Fruit fly (Drosophila melanogaster) whole organism, embryonic: ENCODE results near the gene Tep4.
A peak's percentile ranks its signal among the peaks of the same experiment; 100 is the strongest.

Experiments used
- Aef1 ChIP-seq: fragments of 200-800 bp; sonication (Bioruptor generic); IDR thresholded peaks from 3 replicates; pipeline ENCODE4 v1.3.6; 2022; ENCODE audit warnings: missing biosample characterization, missing genetic modification characterization
- CG10267 ChIP-seq: fragments of 200-800 bp; sonication (Bioruptor generic); optimal IDR thresholded peaks from 2 replicates; lab custom pipeline; 2018; ENCODE audit warnings: missing biosample characterization, mild to moderate bottlenecking, missing genetic modification characterization, moderate library complexity
- CG11093 ChIP-seq: fragments of 200-800 bp; sonication (Bioruptor generic); IDR thresholded peaks from 3 replicates; pipeline ENCODE4 v1.3.6; 2022; ENCODE audit warnings: missing biosample characterization, missing genetic modification characterization
- CG12155 ChIP-seq: fragments of 200-800 bp; sonication (Bioruptor generic); optimal IDR thresholded peaks from 3 replicates; lab custom pipeline; 2016; ENCODE audit warnings: missing biosample characterization, missing genetic modification characterization
- CG1233 ChIP-seq: fragments of 200-800 bp; sonication (Bioruptor generic); optimal IDR thresholded peaks from 4 replicates; lab custom pipeline; 2018; ENCODE audit warnings: missing biosample characterization, mild to moderate bottlenecking, missing genetic modification characterization
- CG14441 ChIP-seq: fragments of 200-800 bp; sonication (Bioruptor generic); IDR thresholded peaks from 2 replicates; pipeline ENCODE4 v1.3.6; 2022; ENCODE audit warnings: missing biosample characterization, missing genetic modification characterization
- CG14710 ChIP-seq: fragments of 200-800 bp; sonication (Bioruptor generic); optimal IDR thresholded peaks from 3 replicates; lab custom pipeline; 2019; ENCODE audit warnings: missing biosample characterization, mild to moderate bottlenecking, missing genetic modification characterization, moderate library complexity
- CG15696 ChIP-seq: fragments of 200-800 bp; sonication (Bioruptor generic); optimal IDR thresholded peaks from 2 replicates; lab custom pipeline; 2019; ENCODE audit warnings: missing biosample characterization, mild to moderate bottlenecking, missing genetic modification characterization, moderate library complexity
- CG17612 ChIP-seq: fragments of 200-800 bp; sonication (Bioruptor generic); IDR thresholded peaks from 2 replicates; pipeline ENCODE4 v1.3.6; 2022; ENCODE audit warnings: missing biosample characterization, missing genetic modification characterization
- CG1792 ChIP-seq: fragments of 200-800 bp; sonication (Bioruptor generic); optimal IDR thresholded peaks from 2 replicates; lab custom pipeline; 2016; ENCODE audit warnings: missing biosample characterization, missing genetic modification characterization
- CG3065 ChIP-seq: fragments of 200-800 bp; sonication (Bioruptor generic); optimal IDR thresholded peaks from 2 replicates; lab custom pipeline; 2016; ENCODE audit warnings: missing biosample characterization, missing genetic modification characterization
- CG31388 ChIP-seq: fragments of 200-800 bp; sonication (Bioruptor generic); optimal IDR thresholded peaks from 2 replicates; lab custom pipeline; 2016; ENCODE audit warnings: missing biosample characterization, missing genetic modification characterization
- CG34376 ChIP-seq: fragments of 200-800 bp; sonication (Bioruptor generic); optimal IDR thresholded peaks from 2 replicates; lab custom pipeline; 2018; ENCODE audit warnings: missing biosample characterization, mild to moderate bottlenecking, missing genetic modification characterization
- CG4424 ChIP-seq: fragments of 200-800 bp; sonication (Bioruptor generic); optimal IDR thresholded peaks from 3 replicates; lab custom pipeline; 2016; ENCODE audit warnings: missing biosample characterization, missing genetic modification characterization
- CG4617 ChIP-seq: fragments of 200-800 bp; sonication (Bioruptor generic); optimal IDR thresholded peaks from 3 replicates; lab custom pipeline; 2016; ENCODE audit warnings: missing biosample characterization, missing genetic modification characterization, borderline replicate concordance
- CG4707 ChIP-seq: fragments of 200-800 bp; sonication (Bioruptor generic); optimal IDR thresholded peaks from 2 replicates; lab custom pipeline; 2018; ENCODE audit warnings: missing biosample characterization, mild to moderate bottlenecking, missing genetic modification characterization, moderate library complexity
- CG6813 ChIP-seq: fragments of 200-800 bp; sonication (Bioruptor generic); optimal IDR thresholded peaks from 2 replicates; lab custom pipeline; 2017; ENCODE audit warnings: missing biosample characterization, missing genetic modification characterization, mild to moderate bottlenecking, moderate library complexity, missing genetic modification reagents
- CG8281 ChIP-seq: fragments of 200-800 bp; sonication (Bioruptor generic); optimal IDR thresholded peaks from 2 replicates; lab custom pipeline; 2018; ENCODE audit warnings: missing biosample characterization, mild to moderate bottlenecking, missing genetic modification characterization, moderate library complexity
- CG9609 ChIP-seq: fragments of 200-800 bp; sonication (Bioruptor generic); optimal IDR thresholded peaks from 3 replicates; lab custom pipeline; 2016; ENCODE audit warnings: missing biosample characterization, missing genetic modification characterization
- Dek ChIP-seq: fragments of 200-800 bp; sonication (Bioruptor generic); optimal IDR thresholded peaks from 3 replicates; lab custom pipeline; 2019; ENCODE audit warnings: missing biosample characterization, mild to moderate bottlenecking, missing genetic modification characterization, moderate library complexity
- Drgx ChIP-seq: fragments of 200-800 bp; sonication (Bioruptor generic); IDR thresholded peaks from 2 replicates; pipeline ENCODE4 v1.3.6; 2022; ENCODE audit warnings: missing biosample characterization, missing genetic modification characterization
- E2f2 ChIP-seq: fragments of 200-800 bp; sonication (Bioruptor generic); IDR thresholded peaks from 2 replicates; pipeline ENCODE4 v1.3.6; 2022; ENCODE audit warnings: missing biosample characterization, missing genetic modification characterization
- Fer1 ChIP-seq: fragments of 200-800 bp; sonication (Bioruptor generic); optimal IDR thresholded peaks from 2 replicates; lab custom pipeline; 2017; ENCODE audit warnings: missing biosample characterization, mild to moderate bottlenecking, missing genetic modification characterization
- Fer3 ChIP-seq: fragments of 200-800 bp; sonication (Bioruptor generic); optimal IDR thresholded peaks from 2 replicates; lab custom pipeline; 2018; ENCODE audit warnings: missing biosample characterization, mild to moderate bottlenecking, missing genetic modification characterization, moderate library complexity
- Hey ChIP-seq: fragments of 200-800 bp; sonication (Bioruptor generic); optimal IDR thresholded peaks from 3 replicates; lab custom pipeline; 2018; ENCODE audit warnings: missing biosample characterization, mild to moderate bottlenecking, missing genetic modification characterization
- Hr3 ChIP-seq: fragments of 200-800 bp; sonication (Bioruptor generic); optimal IDR thresholded peaks from 3 replicates; lab custom pipeline; 2016; ENCODE audit warnings: missing biosample characterization, missing genetic modification characterization
- Hr78 ChIP-seq, 2 experiments: fragments of 200-800 bp in 1 of 2; fragments of >200 bp in 1 of 2; sonication (Bioruptor generic) in 1 of 2; optimal IDR thresholded peaks; 2 replicates each; lab custom pipeline; 2017 to 2019; ENCODE audit warnings: missing biosample characterization in 2 of 2, missing genetic modification characterization in 2 of 2, mild to moderate bottlenecking in 1 of 2, moderate library complexity in 1 of 2
- Mad ChIP-seq: fragments of 200-800 bp; sonication (Bioruptor generic); optimal IDR thresholded peaks from 2 replicates; lab custom pipeline; 2016; ENCODE audit warnings: missing biosample characterization, missing genetic modification characterization
- Med ChIP-seq: fragments of 200-800 bp; sonication (Bioruptor generic); peaks from one replicate; lab custom pipeline; 2016; ENCODE audit warnings: missing biosample characterization, missing genetic modification characterization, mild to moderate bottlenecking, inconsistent platforms, moderate library complexity
- NFAT ChIP-seq: fragments of 200-800 bp; sonication (Bioruptor generic); IDR thresholded peaks from 2 replicates; pipeline ENCODE4 v1.3.6; 2022; ENCODE audit warnings: missing biosample characterization, missing genetic modification characterization
- Oli ChIP-seq: fragments of 200-800 bp; sonication (Bioruptor generic); optimal IDR thresholded peaks from 2 replicates; lab custom pipeline; 2018; ENCODE audit warnings: missing biosample characterization, mild to moderate bottlenecking, missing genetic modification characterization, moderate library complexity
- Side ChIP-seq: fragments of 200-800 bp; sonication (Bioruptor generic); optimal IDR thresholded peaks from 2 replicates; lab custom pipeline; 2016; ENCODE audit warnings: missing biosample characterization, missing genetic modification characterization
- br ChIP-seq: fragments of >200 bp; optimal IDR thresholded peaks from 2 replicates; lab custom pipeline; 2017
- cwo ChIP-seq: fragments of 200-800 bp; sonication (Bioruptor generic); optimal IDR thresholded peaks from 3 replicates; lab custom pipeline; 2017; ENCODE audit warnings: missing biosample characterization, missing genetic modification characterization, mild to moderate bottlenecking, moderate library complexity, missing genetic modification reagents
- fru ChIP-seq: fragments of >200 bp; optimal IDR thresholded peaks from 2 replicates; lab custom pipeline; 2017
- jumu ChIP-seq: fragments of 200-800 bp; sonication (Bioruptor generic); optimal IDR thresholded peaks from 3 replicates; lab custom pipeline; 2016; ENCODE audit warnings: missing biosample characterization, missing genetic modification characterization
- kni ChIP-seq: fragments of 200-800 bp; sonication (Bioruptor generic); optimal IDR thresholded peaks from 3 replicates; lab custom pipeline; 2017; ENCODE audit warnings: mild to moderate bottlenecking, missing biosample characterization, missing genetic modification reagents, missing genetic modification characterization
- nerfin-1 ChIP-seq: fragments of 200-800 bp; sonication (Bioruptor generic); optimal IDR thresholded peaks from 3 replicates; lab custom pipeline; 2019; ENCODE audit warnings: missing biosample characterization, mild to moderate bottlenecking, missing genetic modification characterization, moderate library complexity
- onecut ChIP-seq: fragments of 200-800 bp; sonication (Bioruptor generic); IDR thresholded peaks from 2 replicates; pipeline ENCODE4 v1.3.6; 2022; ENCODE audit warnings: missing biosample characterization, missing genetic modification characterization
- phol ChIP-seq: fragments of 200-800 bp; sonication (Bioruptor generic); optimal IDR thresholded peaks from 3 replicates; lab custom pipeline; 2018; ENCODE audit warnings: missing biosample characterization, mild to moderate bottlenecking, missing genetic modification characterization, moderate library complexity
- pnt ChIP-seq: fragments of 200-800 bp; sonication (Bioruptor generic); optimal IDR thresholded peaks from 3 replicates; lab custom pipeline; 2016; ENCODE audit warnings: missing biosample characterization, missing genetic modification characterization
- scrt ChIP-seq: fragments of 200-800 bp; sonication (Bioruptor generic); optimal IDR thresholded peaks from 2 replicates; lab custom pipeline; 2018; ENCODE audit warnings: missing biosample characterization, mild to moderate bottlenecking, missing genetic modification characterization, moderate library complexity
- sd ChIP-seq: fragments of 200-800 bp; sonication (Bioruptor generic); optimal IDR thresholded peaks from 3 replicates; lab custom pipeline; 2018; ENCODE audit warnings: missing biosample characterization, mild to moderate bottlenecking, missing genetic modification characterization, moderate library complexity
- sens ChIP-seq: fragments of 200-800 bp; sonication (Bioruptor generic); peaks from one replicate; lab custom pipeline; 2016; ENCODE audit warnings: missing biosample characterization, missing genetic modification characterization
- sens-2 ChIP-seq: fragments of 200-800 bp; sonication (Bioruptor generic); IDR thresholded peaks from 2 replicates; pipeline ENCODE4 v1.3.6; 2022; ENCODE audit warnings: missing biosample characterization, missing genetic modification characterization
- sim ChIP-seq: fragments of 200-800 bp; sonication (Bioruptor generic); IDR thresholded peaks from 2 replicates; pipeline ENCODE4 v1.3.6; 2022; ENCODE audit warnings: missing biosample characterization, missing genetic modification characterization
- sima ChIP-seq: fragments of 200-800 bp; sonication (Bioruptor generic); optimal IDR thresholded peaks from 2 replicates; lab custom pipeline; 2016; ENCODE audit warnings: missing biosample characterization, missing genetic modification characterization
- slbo ChIP-seq: fragments of 200-800 bp; sonication (Bioruptor generic); IDR thresholded peaks from 2 replicates; pipeline ENCODE4 v1.3.6; 2022; ENCODE audit warnings: missing biosample characterization, missing genetic modification characterization
- sug ChIP-seq: fragments of 200-800 bp; optimal IDR thresholded peaks from 2 replicates; lab custom pipeline; 2019; ENCODE audit warnings: missing biosample characterization, mild to moderate bottlenecking, missing genetic modification characterization, moderate library complexity
- tll ChIP-seq, 2 experiments: fragments of 200-800 bp in 1 of 2; fragments of >200 bp in 1 of 2; sonication (Bioruptor generic) in 1 of 2; optimal IDR thresholded peaks; 2 replicates each; lab custom pipeline; 2017 to 2019; ENCODE audit warnings: missing biosample characterization in 2 of 2, missing genetic modification characterization in 2 of 2, mild to moderate bottlenecking in 1 of 2, moderate library complexity in 1 of 2
- trh ChIP-seq: fragments of 200-800 bp; sonication (Bioruptor generic); optimal IDR thresholded peaks from 2 replicates; lab custom pipeline; 2016; ENCODE audit warnings: missing biosample characterization, missing genetic modification characterization
- zen2 ChIP-seq: fragments of 200-800 bp; sonication (Bioruptor generic); IDR thresholded peaks from 3 replicates; pipeline ENCODE4 v1.3.6; 2022; ENCODE audit warnings: missing biosample characterization, missing genetic modification characterization; ENCODE audit not compliant: partially characterized antibody

The Tep4 gene

DNA sequence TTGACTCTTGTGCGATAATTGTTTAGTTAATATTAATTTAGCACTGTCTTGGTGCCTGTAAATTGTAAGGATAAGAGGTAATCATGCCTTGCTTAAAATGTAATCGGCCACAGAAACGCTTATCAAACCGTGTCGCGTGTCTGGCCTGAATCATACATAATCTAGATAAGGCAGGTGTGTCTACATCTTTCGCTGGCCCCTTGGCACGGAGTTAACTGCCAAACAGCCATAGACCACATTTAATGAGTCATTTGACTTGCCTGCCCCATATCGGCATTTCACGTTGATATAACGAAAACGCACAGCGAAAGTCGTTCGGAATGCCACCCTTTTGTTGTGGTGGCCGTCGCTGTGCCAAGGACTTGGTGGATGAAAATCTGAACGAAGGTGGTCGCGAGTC, 13.1 kb upstream of the Tep4 start, which contains the start of gene CG31697 (continued):
- no peak for TF ChIP-seq sima (GFP tag; lab: Kevin White, UChicago)
- no peak for TF ChIP-seq Fer3 (tag; lab: Kevin White, UChicago)
- TF ChIP-seq sim (GFP tag; lab: Robert Waterston, UW), result no peak
- TF ChIP-seq sd, result peak; percentile 69
- peak; percentile 56 for TF ChIP-seq sens (GFP tag; lab: Kevin White, UChicago)
- TF ChIP-seq tll (GFP tag; optimal IDR thresholded peaks at IDR 0.05; lab: Kevin White, UChicago), result no peak
- no peak for TF ChIP-seq CG3065 (GFP tag; lab: Kevin White, UChicago)
- no peak for TF ChIP-seq CG4424
- TF ChIP-seq NFAT (GFP tag; lab: Robert Waterston, UW), result no peak
- no peak for TF ChIP-seq zen2 (GFP tag; lab: Robert Waterston, UW)
- peak; percentile 75 for TF ChIP-seq cwo (GFP tag; lab: Kevin White, UChicago)
- no peak for TF ChIP-seq CG15696 (tag; lab: Kevin White, UChicago)
- no peak for TF ChIP-seq CG14441 (GFP tag; lab: Robert Waterston, UW)
- TF ChIP-seq CG34376, result peak; percentile 35
- TF ChIP-seq Fer1 (GFP tag; lab: Kevin White, UChicago), result no peak
- TF ChIP-seq nerfin-1 (tag; lab: Kevin White, UChicago), result peak; percentile 76
- no peak for TF ChIP-seq CG17612
- TF ChIP-seq Oli (tag; lab: Kevin White, UChicago), result no peak
- no peak for TF ChIP-seq CG8281 (tag; lab: Kevin White, UChicago)
- no peak for TF ChIP-seq Aef1
- no peak for TF ChIP-seq CG11093 (GFP tag; lab: Robert Waterston, UW)
- no peak for TF ChIP-seq scrt (GFP tag; lab: Kevin White, UChicago)
- TF ChIP-seq CG10267 (tag; lab: Kevin White, UChicago), result no peak
- TF ChIP-seq CG9609 (GFP tag; lab: Kevin White, UChicago), result no peak
- TF ChIP-seq slbo (GFP tag; lab: Robert Waterston, UW), result no peak
- peak; percentile 58 for TF ChIP-seq sug (tag; lab: Kevin White, UChicago)
- no peak for TF ChIP-seq CG12155 (GFP tag; lab: Kevin White, UChicago)
- no peak for TF ChIP-seq CG31388 (GFP tag; lab: Kevin White, UChicago)
- no peak for TF ChIP-seq Hr3 (GFP tag; lab: Kevin White, UChicago)
- no peak for TF ChIP-seq Side (GFP tag; lab: Kevin White, UChicago)
- no peak for TF ChIP-seq Dek (tag; lab: Kevin White, UChicago)
- TF ChIP-seq Med (GFP tag; lab: Kevin White, UChicago), result peak; percentile 43
- no peak for TF ChIP-seq trh (GFP tag; lab: Kevin White, UChicago)
- TF ChIP-seq sens-2, result no peak
- no peak for TF ChIP-seq CG1233 (GFP tag; lab: Kevin White, UChicago)
- peak; percentile 68 for TF ChIP-seq Hey

DNA sequence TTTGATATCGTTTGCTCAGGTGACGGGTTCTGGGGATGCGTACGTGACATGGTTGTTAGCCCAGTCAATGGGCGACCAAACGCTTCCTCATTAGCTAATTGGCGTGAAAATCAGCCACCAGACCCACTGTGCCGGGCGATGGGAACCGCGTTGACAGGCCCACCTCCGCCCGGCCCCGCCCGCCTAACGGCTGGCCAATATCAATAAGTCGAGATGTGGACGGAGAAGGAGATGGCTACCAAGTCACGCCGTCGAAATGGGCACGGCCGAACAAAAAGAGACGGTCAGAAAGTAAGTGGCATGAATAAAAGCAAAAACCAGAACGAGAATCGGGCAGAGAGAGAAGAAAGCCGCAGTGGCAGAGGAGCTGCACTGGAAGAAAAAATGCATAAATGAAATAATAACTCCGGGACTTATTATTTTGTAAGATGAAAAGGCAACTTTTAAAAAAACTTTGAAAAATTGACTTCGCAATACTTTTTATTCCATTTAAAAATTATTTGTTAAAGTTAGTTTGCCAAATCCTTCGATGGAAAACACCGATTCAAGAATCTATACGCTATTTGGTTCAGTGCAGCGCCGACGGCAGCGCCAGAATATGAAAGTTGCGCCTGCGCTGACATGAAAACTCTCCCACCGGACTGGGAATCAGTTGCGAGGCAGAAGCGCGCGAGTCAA, 10.4 kb upstream of the Tep4 start, which contains the start of gene CG13082:
CG13082 (plus strand) TSS at position 647 of the 678 bp plus-strand sequence.
- no peak for TF ChIP-seq fru
- TF ChIP-seq CG1792 (GFP tag; lab: Kevin White, UChicago), result no peak
- TF ChIP-seq Hr78 (GFP tag; optimal IDR thresholded peaks at IDR 0.05; lab: Kevin White, UChicago), result no peak
- TF ChIP-seq Mad (GFP tag; lab: Kevin White, UChicago), result peak; percentile 6
- peak; percentile 74 for TF ChIP-seq phol
- no peak for TF ChIP-seq br (lab: Kevin White, UChicago)
- TF ChIP-seq CG14710 (tag; lab: Kevin White, UChicago), result peak; percentile 79
- TF ChIP-seq CG4617, result no peak
- TF ChIP-seq pnt (GFP tag; lab: Kevin White, UChicago), result peak; percentile 5
- TF ChIP-seq Drgx (GFP tag; lab: Robert Waterston, UW), result peak; percentile 55
- peak; percentile 73 for TF ChIP-seq kni (GFP tag; lab: Kevin White, UChicago)
- TF ChIP-seq CG4707 (GFP tag; lab: Kevin White, UChicago), result peak; percentile 2
- peak; percentile 3 for TF ChIP-seq CG6813
- TF ChIP-seq onecut (GFP tag; lab: Robert Waterston, UW), result peak; percentile 13; the same call in 1 of the 2 replicates
- TF ChIP-seq jumu (GFP tag; lab: Kevin White, UChicago), result peak; percentile 2
- TF ChIP-seq E2f2 (GFP tag; lab: Robert Waterston, UW), result no peak; the same call in 1 of the 2 replicates
